Fruit fly (Drosophila melanogaster) whole organism, adult: Measurements from ENCODE around the gene DAAM.

Source experiments
- CG11617 ChIP-seq: fragments of 200-800 bp; sonication (Bioruptor generic); optimal IDR thresholded peaks from 2 replicates; lab custom pipeline; 2017; ENCODE audit warnings: mild to moderate bottlenecking, missing biosample characterization, missing genetic modification reagents, missing genetic modification characterization
- CG12768 ChIP-seq: fragments of 200-800 bp; sonication (Bioruptor generic); optimal IDR thresholded peaks from 2 replicates; lab custom pipeline; 2017; ENCODE audit warnings: missing biosample characterization, missing genetic modification characterization, mild to moderate bottlenecking, moderate library complexity, missing genetic modification reagents
- CG14711 ChIP-seq: fragments of 200-800 bp; sonication (Bioruptor generic); optimal IDR thresholded peaks from 2 replicates; lab custom pipeline; 2018; ENCODE audit warnings: missing biosample characterization, mild to moderate bottlenecking, missing genetic modification characterization, moderate library complexity
- CG1620 ChIP-seq: fragments of 200-800 bp; sonication (Bioruptor generic); optimal IDR thresholded peaks from 2 replicates; lab custom pipeline; 2016; ENCODE audit warnings: missing biosample characterization, missing genetic modification characterization
- CG33017 ChIP-seq: fragments of 200-800 bp; sonication (Bioruptor generic); optimal IDR thresholded peaks from 2 replicates; lab custom pipeline; 2018; ENCODE audit warnings: missing biosample characterization, mild to moderate bottlenecking, missing genetic modification characterization, moderate library complexity
- CG5204 ChIP-seq: fragments of 200-800 bp; sonication (Bioruptor generic); optimal IDR thresholded peaks from 2 replicates; lab custom pipeline; 2016; ENCODE audit warnings: missing biosample characterization, missing genetic modification characterization
- CG7045 ChIP-seq: fragments of 200-800 bp; sonication (Bioruptor generic); optimal IDR thresholded peaks from 2 replicates; lab custom pipeline; 2017; ENCODE audit warnings: missing biosample characterization, mild to moderate bottlenecking, missing genetic modification characterization
- CG7101 ChIP-seq: fragments of 200-800 bp; sonication (Bioruptor generic); optimal IDR thresholded peaks from 2 replicates; lab custom pipeline; 2018; ENCODE audit warnings: missing biosample characterization, mild to moderate bottlenecking, missing genetic modification characterization, moderate library complexity
- Clk ChIP-seq: fragments of 200-800 bp; sonication (Bioruptor generic); optimal IDR thresholded peaks from 2 replicates; lab custom pipeline; 2017; ENCODE audit warnings: missing biosample characterization, missing genetic modification characterization
- Crg-1 ChIP-seq: fragments of 200-800 bp; sonication (Bioruptor generic); optimal IDR thresholded peaks from 2 replicates; lab custom pipeline; 2016; ENCODE audit warnings: missing biosample characterization, missing genetic modification characterization
- Hr96 ChIP-seq: fragments of 200-800 bp; sonication (Bioruptor generic); optimal IDR thresholded peaks from 2 replicates; lab custom pipeline; 2016; ENCODE audit warnings: missing biosample characterization, missing genetic modification characterization
- Mnt ChIP-seq: fragments of 200-800 bp; sonication (Bioruptor generic); optimal IDR thresholded peaks from 2 replicates; lab custom pipeline; 2016; ENCODE audit warnings: missing biosample characterization, mild to moderate bottlenecking, missing genetic modification characterization
- bab1 ChIP-seq: fragments of 200-800 bp; sonication (Bioruptor generic); optimal IDR thresholded peaks from 3 replicates; lab custom pipeline; 2019; ENCODE audit warnings: missing biosample characterization, mild to moderate bottlenecking, missing genetic modification characterization, moderate library complexity
- cic ChIP-seq: fragments of 200-800 bp; sonication (Bioruptor generic); optimal IDR thresholded peaks from 2 replicates; lab custom pipeline; 2017; ENCODE audit warnings: missing biosample characterization, mild to moderate bottlenecking, missing genetic modification characterization, moderate library complexity
- cnc ChIP-seq, 2 experiments: fragments of >200 bp; optimal IDR thresholded peaks; 2 replicates each; lab custom pipeline; 2017
- kay ChIP-seq: fragments of 200-800 bp; sonication (Bioruptor generic); peaks from one replicate; lab custom pipeline; 2016; ENCODE audit warnings: missing biosample characterization, missing genetic modification characterization, borderline replicate concordance
- ovo ChIP-seq: fragments of 200-800 bp; sonication (Bioruptor generic); optimal IDR thresholded peaks from 2 replicates; lab custom pipeline; 2016; ENCODE audit warnings: missing biosample characterization, missing genetic modification characterization
- pad ChIP-seq: fragments of 200-800 bp; sonication (Bioruptor generic); optimal IDR thresholded peaks from 3 replicates; lab custom pipeline; 2017; ENCODE audit warnings: missing biosample characterization, missing genetic modification characterization, mild to moderate bottlenecking, moderate library complexity, missing genetic modification reagents
- tj ChIP-seq: fragments of 200-800 bp; sonication (Bioruptor generic); optimal IDR thresholded peaks from 3 replicates; lab custom pipeline; 2017; ENCODE audit warnings: missing biosample characterization, mild to moderate bottlenecking, missing genetic modification characterization, moderate library complexity
- toe ChIP-seq: fragments of 200-800 bp; sonication (Bioruptor generic); optimal IDR thresholded peaks from 2 replicates; lab custom pipeline; 2016; ENCODE audit warnings: missing biosample characterization, missing genetic modification characterization

Gene DAAM

dm6 chrX:1276047-1276756, 46.0 kb downstream of the DAAM start:
- no peak for TF ChIP-seq CG7101
- peak; percentile 90 for TF ChIP-seq pad (GFP tag; lab: Kevin White, UChicago)
- no peak for TF ChIP-seq Crg-1 (GFP tag; lab: Kevin White, UChicago)
- no peak for TF ChIP-seq CG7045 (GFP tag; lab: Kevin White, UChicago)
- TF ChIP-seq ovo (GFP tag; lab: Kevin White, UChicago) = peak; percentile 90

- TF ChIP-seq CG1620 (GFP tag; lab: Kevin White, UChicago) (peak; percentile 85), CG33017 (tag; lab: Kevin White, UChicago) (peak; percentile 95), Mnt (GFP tag; lab: Kevin White, UChicago) (peak; percentile 72), CG7101 (peak; percentile 98), CG5204 (peak; percentile 95), pad (GFP tag; lab: Kevin White, UChicago) (peak; percentile 90), Clk (GFP tag; lab: Kevin White, UChicago) (peak; percentile 93), bab1 (peak; percentile 68), cic (GFP tag; lab: Kevin White, UChicago) (peak; percentile 41), CG7045 (GFP tag; lab: Kevin White, UChicago) (peak; percentile 96), CG14711 (peak; percentile 95), kay (GFP tag; lab: Kevin White, UChicago) (no peak), Crg-1 (GFP tag; lab: Kevin White, UChicago) (peak; percentile 94), CG12768 (GFP tag; lab: Kevin White, UChicago) (peak; percentile 96), tj (GFP tag; lab: Kevin White, UChicago) (peak; percentile 77), Hr96 (GFP tag; lab: Kevin White, UChicago) (peak; percentile 98), toe (GFP tag; lab: Kevin White, UChicago) (peak; percentile 91), CG11617 (peak; percentile 97), cnc (optimal IDR thresholded peaks at IDR 0.05; lab: Kevin White, UChicago) (no peak), ovo (GFP tag; lab: Kevin White, UChicago) (peak; percentile 66)
Measured at dm6 chrX:1275018-1275820, 46.9 kb downstream of the DAAM start, which contains the start of gene Atf3. Gene Atf3 (minus strand): TSS chrX:1275284.

- TF ChIP-seq pad (GFP tag; lab: Kevin White, UChicago) = no peak
Measured at dm6 chrX:1272848-1273247, 49.3 kb downstream of the DAAM start.

- TF ChIP-seq CG14711 = no peak
- peak; percentile 35 for TF ChIP-seq tj (GFP tag; lab: Kevin White, UChicago)
- TF ChIP-seq Hr96 (GFP tag; lab: Kevin White, UChicago) = no peak
- no peak for TF ChIP-seq toe (GFP tag; lab: Kevin White, UChicago)
- TF ChIP-seq CG7101 = no peak
- TF ChIP-seq CG7045 (GFP tag; lab: Kevin White, UChicago) = no peak
- no peak for TF ChIP-seq bab1
Measured at dm6 chrX:1271080-1271479, 51.1 kb downstream of the DAAM start.

- no peak for TF ChIP-seq cic (GFP tag; lab: Kevin White, UChicago)
- no peak for TF ChIP-seq kay (GFP tag; lab: Kevin White, UChicago)
- no peak for TF ChIP-seq CG7045 (GFP tag; lab: Kevin White, UChicago)
- TF ChIP-seq CG7101 = peak; percentile 1
- no peak for TF ChIP-seq tj (GFP tag; lab: Kevin White, UChicago)
- peak; percentile 63 for TF ChIP-seq bab1
- peak; percentile 31 for TF ChIP-seq pad (GFP tag; lab: Kevin White, UChicago)
- TF ChIP-seq cnc (optimal IDR thresholded peaks at IDR 0.05; lab: Kevin White, UChicago) = no peak
- no peak for TF ChIP-seq Crg-1 (GFP tag; lab: Kevin White, UChicago)
- TF ChIP-seq CG12768 (GFP tag; lab: Kevin White, UChicago) = no peak
- no peak for TF ChIP-seq Mnt (GFP tag; lab: Kevin White, UChicago)
- TF ChIP-seq toe (GFP tag; lab: Kevin White, UChicago) = no peak
- TF ChIP-seq CG1620 (GFP tag; lab: Kevin White, UChicago) = no peak
- TF ChIP-seq CG5204 = no peak
- peak; percentile 27 for TF ChIP-seq CG14711
- no peak for TF ChIP-seq Hr96 (GFP tag; lab: Kevin White, UChicago)
- no peak for TF ChIP-seq CG11617
- no peak for TF ChIP-seq Clk (GFP tag; lab: Kevin White, UChicago)
- no peak for TF ChIP-seq ovo (GFP tag; lab: Kevin White, UChicago)
- TF ChIP-seq CG33017 (tag; lab: Kevin White, UChicago) = no peak
Measured at dm6 chrX:1270655-1271054, 51.5 kb downstream of the DAAM start.

- TF ChIP-seq tj (GFP tag; lab: Kevin White, UChicago) (peak; percentile 16), CG33017 (tag; lab: Kevin White, UChicago) (no peak)
Measured at dm6 chrX:1270183-1270582, 52.0 kb downstream of the DAAM start.
